Worm (Caenorhabditis elegans): ENCODE results near the gene cpi-2.

DNA sequence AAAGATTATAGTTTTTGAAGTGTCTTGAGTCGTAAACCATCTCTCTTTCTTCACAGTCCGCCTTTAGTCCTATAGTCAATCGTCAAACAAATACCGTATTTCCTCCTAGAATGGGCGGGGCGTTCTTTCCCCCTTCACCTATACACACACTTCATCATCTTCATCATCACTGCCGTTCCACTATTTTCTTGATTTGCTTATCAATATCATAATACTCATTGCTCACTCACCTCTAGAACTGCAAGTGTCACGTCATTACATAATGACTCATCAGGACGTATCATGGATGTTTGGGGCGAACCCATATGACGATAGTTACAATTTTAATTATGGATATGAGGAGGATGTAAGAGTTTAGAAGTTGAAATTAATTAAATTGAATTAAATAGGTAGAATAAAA lies 33.2 kb upstream of the cpi-2 start:
- TF ChIP-seq tab-1 (GFP tag; IDR thresholded peaks at IDR 0.05) = no peak
- no peak for TF ChIP-seq ztf-29 (GFP tag; IDR thresholded peaks at IDR 0.05)
- TF ChIP-seq flt-1 (GFP tag; IDR thresholded peaks at IDR 0.05) = no peak
- TF ChIP-seq T22C8.4 (GFP tag; IDR thresholded peaks at IDR 0.05) = no peak
- TF ChIP-seq ztf-23 (GFP tag; IDR thresholded peaks at IDR 0.05) = no peak
- TF ChIP-seq klf-2 (GFP tag; conservative IDR thresholded peaks at IDR 0.05) = no peak
- no peak for TF ChIP-seq med-1 (GFP tag; optimal IDR thresholded peaks at IDR 0.05; ENCODE audit: insufficient read depth)
- no peak for TF ChIP-seq ref-1 (GFP tag; conservative IDR thresholded peaks at IDR 0.05)
- no peak for TF ChIP-seq cog-1 (tag; optimal IDR thresholded peaks at IDR 0.05)

All from whole organism, midembryonic.